Worm (Caenorhabditis elegans) whole organism, midembryonic: ENCODE measurements around the gene cdh-12.
A peak's percentile ranks its signal among the peaks of the same experiment; 100 is the strongest.

Experiments
- T22C8.4 ChIP-seq: fragments of 200-800 bp; sonication (Bioruptor generic); IDR thresholded peaks from 2 replicates; pipeline ENCODE4 v1.3.6; 2022; ENCODE audit warnings: missing genetic modification characterization, missing compliant biosample characterization
- cog-1 ChIP-seq: sonication (generic microtip); optimal IDR thresholded peaks from 2 replicates; lab custom pipeline; 2016; ENCODE audit warnings: missing genetic modification characterization, missing compliant biosample characterization
- flt-1 ChIP-seq: fragments of 200-800 bp; sonication (Bioruptor generic); IDR thresholded peaks from 2 replicates; pipeline ENCODE4 v1.3.6; 2022; ENCODE audit warnings: missing genetic modification characterization, missing compliant biosample characterization
- klf-2 ChIP-seq: fragments of 200-800 bp; sonication (Bioruptor generic); conservative IDR thresholded peaks from 2 replicates; pipeline ENCODE4 v1.3.6; 2022; ENCODE audit warnings: missing genetic modification reagents, missing genetic modification characterization, missing compliant biosample characterization
- med-1 ChIP-seq: sonication (generic microtip); optimal IDR thresholded peaks from 2 replicates; lab custom pipeline; 2017; ENCODE audit warnings: missing genetic modification characterization, mild to moderate bottlenecking, missing compliant biosample characterization, antibody characterized with exemption, missing genetic modification reagents; ENCODE audit not compliant: insufficient read depth
- ref-1 ChIP-seq: fragments of 200-800 bp; sonication (Bioruptor generic); conservative IDR thresholded peaks from 2 replicates; pipeline ENCODE4 v1.3.6; 2022; ENCODE audit warnings: missing genetic modification reagents, missing genetic modification characterization, missing compliant biosample characterization
- tab-1 ChIP-seq: fragments of 200-800 bp; sonication (Bioruptor generic); IDR thresholded peaks from 2 replicates; pipeline ENCODE4 v1.3.6; 2022; ENCODE audit warnings: missing genetic modification characterization, missing compliant biosample characterization
- ztf-23 ChIP-seq: fragments of 200-800 bp; sonication (Bioruptor generic); IDR thresholded peaks from 2 replicates; pipeline ENCODE4 v1.3.6; 2022; ENCODE audit warnings: missing genetic modification reagents, missing genetic modification characterization, missing compliant biosample characterization
- ztf-29 ChIP-seq: fragments of 200-800 bp; sonication (Bioruptor generic); IDR thresholded peaks from 2 replicates; pipeline ENCODE4 v1.3.6; 2022; ENCODE audit warnings: missing genetic modification reagents, missing genetic modification characterization, missing compliant biosample characterization

cdh-12 gene

DNA sequence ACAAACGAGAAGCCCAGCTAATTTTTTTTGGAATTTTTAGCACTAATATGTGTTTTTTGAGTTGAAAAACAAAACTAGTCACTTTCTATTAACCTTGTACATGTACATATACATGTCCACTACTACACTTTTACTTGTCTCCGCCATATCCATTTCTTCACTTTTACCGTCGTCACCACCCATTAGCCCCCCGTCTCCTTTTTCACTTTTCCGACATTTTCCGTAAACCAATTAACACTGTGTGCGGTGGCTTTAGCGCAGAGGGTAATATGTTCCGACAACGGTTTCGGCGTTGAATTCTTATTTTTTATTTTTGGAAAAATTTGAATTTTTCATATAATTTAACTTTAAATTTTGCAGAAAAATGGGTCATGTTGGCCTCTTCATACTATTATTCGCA is at the start of gene cdh-12:
Gene cdh-12 (plus strand): TSS at position 365 of the 400 bp plus-strand sequence.
- TF ChIP-seq flt-1 (GFP tag; lab: Robert Waterston, UW) (no peak), ztf-29 (GFP tag; lab: Robert Waterston, UW) (no peak), klf-2 (GFP tag; lab: Robert Waterston, UW) (no peak), ztf-23 (GFP tag; lab: Robert Waterston, UW) (no peak), med-1 (GFP tag; lab: Kevin White, UChicago) (no peak), tab-1 (GFP tag; lab: Robert Waterston, UW) (no peak), ref-1 (GFP tag; lab: Robert Waterston, UW) (no peak), T22C8.4 (GFP tag; lab: Robert Waterston, UW) (no peak), cog-1 (tag; lab: Kevin White, UChicago) (no peak)

DNA sequence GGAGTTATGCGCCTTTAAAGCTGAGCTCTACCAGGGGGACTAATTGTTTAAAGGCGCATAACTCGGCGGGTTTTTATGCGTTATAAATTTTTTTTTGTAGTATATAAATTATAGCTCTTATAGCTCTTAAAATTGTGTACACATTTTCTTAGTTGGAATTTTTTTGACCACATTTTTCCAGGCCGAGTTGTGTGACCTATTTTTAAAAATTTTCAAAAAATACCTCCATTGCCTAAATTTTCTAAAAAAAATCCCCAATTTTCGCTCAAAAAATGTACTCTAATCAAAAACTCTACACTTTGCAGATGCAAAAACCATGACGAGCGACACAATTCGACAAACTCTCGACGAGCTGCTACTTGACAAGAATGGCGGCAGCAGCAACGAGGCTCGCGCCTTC is 48.9 kb upstream of the cdh-12 start, which contains the start of gene exc-6:
Gene exc-6 (plus strand): TSS at position 301 of the 400 bp plus-strand sequence.
- TF ChIP-seq ref-1 (GFP tag; lab: Robert Waterston, UW) (no peak), flt-1 (GFP tag; lab: Robert Waterston, UW) (no peak), tab-1 (GFP tag; lab: Robert Waterston, UW) (no peak), T22C8.4 (GFP tag; lab: Robert Waterston, UW) (no peak), med-1 (GFP tag; lab: Kevin White, UChicago) (no peak), cog-1 (tag; lab: Kevin White, UChicago) (no peak)

DNA sequence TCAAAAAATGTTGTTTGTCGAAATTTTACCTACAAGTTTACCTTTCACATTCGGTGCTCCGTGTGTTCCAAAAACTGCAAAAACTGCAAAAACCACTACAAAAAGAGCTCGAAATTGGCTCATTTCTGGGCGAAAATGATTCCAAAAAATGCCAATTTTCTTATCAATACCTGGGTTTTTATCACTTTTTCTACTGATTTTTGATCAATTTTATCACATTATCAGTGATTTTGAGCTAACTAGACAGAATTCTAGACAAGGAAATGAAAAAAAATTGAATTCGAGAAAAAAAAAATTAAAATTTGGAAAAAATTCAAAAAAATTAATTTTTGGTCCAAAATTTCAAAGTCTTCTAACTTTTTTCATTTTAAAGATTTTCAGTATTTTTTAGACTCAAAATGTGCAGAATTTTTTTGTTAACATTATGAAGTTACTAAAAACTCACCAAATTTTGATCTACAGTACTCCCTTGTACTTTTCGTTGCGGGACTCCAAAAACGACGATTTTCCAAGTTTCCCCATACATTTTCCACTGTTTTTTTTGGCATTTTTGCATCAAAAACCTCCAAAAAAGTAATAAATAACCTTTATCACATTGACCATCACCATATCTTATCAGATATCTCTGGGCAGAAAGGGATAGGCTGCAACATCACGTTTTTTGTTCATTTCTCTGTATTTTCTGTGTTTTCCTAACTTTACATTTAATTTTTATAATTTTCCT is 35.9 kb upstream of the cdh-12 start, which contains the start of the genes F58B6.1 and acsd-1:
Gene F58B6.1 (minus strand): TSS at position 133 of the 724 bp plus-strand sequence.
Gene acsd-1 (plus strand): TSS at position 674 of the 724 bp plus-strand sequence.
- no peak for TF ChIP-seq ref-1 (GFP tag; lab: Robert Waterston, UW)
- TF ChIP-seq ztf-23 (GFP tag; lab: Robert Waterston, UW) = no peak
- TF ChIP-seq ztf-29 (GFP tag; lab: Robert Waterston, UW) = no peak

DNA sequence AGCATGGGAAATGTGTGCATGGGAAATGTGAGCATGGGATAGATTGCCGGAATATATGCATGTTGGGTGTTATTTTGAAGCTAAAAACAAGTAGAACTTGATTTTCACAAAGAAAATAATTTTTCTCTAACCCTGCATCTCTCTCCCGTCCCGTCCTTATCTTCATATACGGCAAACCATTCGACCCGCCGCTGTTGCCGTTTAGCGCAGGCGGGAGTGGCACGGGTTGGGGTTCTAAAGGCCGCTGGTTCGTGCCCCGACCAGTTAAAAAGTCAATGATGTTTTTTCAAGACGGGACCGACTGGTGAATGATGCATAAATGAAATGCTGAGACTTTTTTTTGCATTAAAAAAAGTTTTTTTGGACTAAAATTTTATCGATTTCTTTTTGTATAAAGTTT is 29.6 kb upstream of the cdh-12 start:
- TF ChIP-seq cog-1 (tag; lab: Kevin White, UChicago) (peak; percentile 6), klf-2 (GFP tag; lab: Robert Waterston, UW) (0 out of 2 replicates have a peak, but pooled peaks have one; percentile 53), ztf-29 (GFP tag; lab: Robert Waterston, UW) (peak; percentile 65; the same call in 1 of the 2 replicates), ref-1 (GFP tag; lab: Robert Waterston, UW) (0 out of 2 replicates have a peak, but pooled peaks have one; percentile 63), med-1 (GFP tag; lab: Kevin White, UChicago) (no peak), flt-1 (GFP tag; lab: Robert Waterston, UW) (peak; percentile 85), tab-1 (GFP tag; lab: Robert Waterston, UW) (peak; percentile 81; the same call in 1 of the 2 replicates), ztf-23 (GFP tag; lab: Robert Waterston, UW) (peak; percentile 87), T22C8.4 (GFP tag; lab: Robert Waterston, UW) (0 out of 2 replicates have a peak, but pooled peaks have one; percentile 20)

DNA sequence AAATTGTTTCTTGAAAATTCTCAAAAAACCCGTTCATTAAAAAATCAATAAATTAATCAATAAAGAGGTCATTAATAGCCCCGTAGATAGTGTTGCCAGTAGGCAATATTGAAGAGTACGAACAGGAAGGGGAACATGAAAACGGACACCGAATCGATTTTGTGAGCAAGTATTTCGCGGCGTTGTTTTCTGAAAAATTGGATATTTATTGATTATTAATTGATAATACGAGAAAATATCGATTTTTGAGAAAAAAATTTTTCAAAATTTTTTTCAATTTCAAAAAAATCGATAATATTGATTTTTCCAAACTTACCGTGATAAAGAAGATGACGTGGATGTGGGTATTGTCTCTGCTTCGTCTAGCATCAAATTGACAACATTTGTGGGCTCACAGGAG is 26.4 kb upstream of the cdh-12 start:
- TF ChIP-seq cog-1 (tag; lab: Kevin White, UChicago) (no peak), T22C8.4 (GFP tag; lab: Robert Waterston, UW) (peak; percentile 50; the same call in 1 of the 2 replicates)

DNA sequence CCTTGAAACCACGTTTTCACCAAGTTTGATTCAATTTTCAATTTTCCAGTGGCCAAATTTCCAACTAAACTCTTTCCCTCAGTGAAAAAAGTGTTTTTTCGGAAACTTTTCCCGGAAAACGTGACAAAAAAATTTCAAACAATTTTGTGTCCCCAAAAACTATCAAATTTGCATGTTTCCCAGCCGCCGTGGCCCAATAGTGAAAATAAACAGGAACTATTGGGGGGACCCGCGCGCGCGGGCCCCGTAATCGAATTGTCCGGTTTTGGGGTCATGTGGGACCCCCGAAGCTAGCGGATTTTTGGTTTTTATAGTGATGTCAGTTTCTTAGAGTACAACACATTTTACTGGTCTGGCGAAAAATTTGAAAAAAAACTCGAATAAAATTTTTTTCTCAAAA is 20.3 kb upstream of the cdh-12 start:
- no peak for TF ChIP-seq ztf-29 (GFP tag; lab: Robert Waterston, UW)
- no peak for TF ChIP-seq med-1 (GFP tag; lab: Kevin White, UChicago)
- no peak for TF ChIP-seq flt-1 (GFP tag; lab: Robert Waterston, UW)
- no peak for TF ChIP-seq klf-2 (GFP tag; lab: Robert Waterston, UW)
- TF ChIP-seq tab-1 (GFP tag; lab: Robert Waterston, UW) = no peak
- TF ChIP-seq ztf-23 (GFP tag; lab: Robert Waterston, UW) = no peak
- TF ChIP-seq cog-1 (tag; lab: Kevin White, UChicago) = no peak
- no peak for TF ChIP-seq ref-1 (GFP tag; lab: Robert Waterston, UW)
- no peak for TF ChIP-seq T22C8.4 (GFP tag; lab: Robert Waterston, UW)

DNA sequence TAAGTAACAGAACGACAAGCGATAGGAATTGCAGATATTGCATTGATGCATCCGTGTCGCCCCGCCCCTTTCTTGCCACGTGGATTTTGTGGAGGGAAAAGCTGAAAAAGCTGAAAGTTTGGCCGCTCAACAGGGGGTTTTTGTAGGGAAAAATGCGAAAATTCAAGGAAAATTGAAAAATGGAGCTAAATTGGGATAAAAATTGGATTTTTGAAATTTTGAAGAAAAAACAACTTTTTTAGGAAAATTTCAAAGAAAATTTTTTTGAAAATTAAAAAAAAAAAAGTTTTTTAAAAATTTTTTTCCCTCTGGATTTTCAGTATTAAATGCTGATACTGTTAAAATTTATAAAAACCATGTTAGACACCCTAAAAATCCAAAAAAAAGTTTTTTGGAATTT is 15.9 kb upstream of the cdh-12 start, which contains the start of gene lgc-46:
Gene lgc-46 (minus strand): TSS at position 101 of the 400 bp plus-strand sequence.
- no peak for TF ChIP-seq cog-1 (tag; lab: Kevin White, UChicago)

DNA sequence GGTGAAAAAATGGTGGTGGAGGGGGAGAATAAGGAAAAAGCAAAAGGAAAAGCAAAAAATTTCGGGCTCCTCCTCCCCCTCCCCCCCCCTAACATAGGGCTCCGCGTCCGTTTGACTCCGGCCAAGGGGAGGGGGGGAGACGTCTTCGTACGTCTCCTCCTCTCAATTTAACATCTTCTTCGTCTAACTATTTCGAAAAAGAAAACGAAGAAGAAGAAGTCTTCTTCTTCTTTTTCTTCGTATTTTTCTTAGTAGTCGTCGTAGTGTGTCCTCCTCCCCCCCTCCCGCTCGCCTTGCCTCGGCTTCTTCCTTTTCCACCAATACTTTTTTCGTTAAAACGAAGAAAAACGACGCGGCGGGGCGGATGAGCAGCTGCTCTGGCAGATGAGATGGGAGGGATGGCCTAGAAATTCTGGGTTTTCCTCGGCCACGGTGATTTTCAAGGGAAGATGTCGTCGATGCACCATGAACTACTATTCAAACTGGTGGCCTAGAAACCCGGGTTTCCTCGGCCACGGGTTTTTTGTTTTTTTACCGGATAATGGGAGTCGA is 14.9 kb upstream of the cdh-12 start:
- TF ChIP-seq cog-1 (tag; lab: Kevin White, UChicago) (no peak), med-1 (GFP tag; lab: Kevin White, UChicago) (no peak), klf-2 (GFP tag; lab: Robert Waterston, UW) (no peak), ztf-23 (GFP tag; lab: Robert Waterston, UW) (no peak), ztf-29 (GFP tag; lab: Robert Waterston, UW) (no peak), T22C8.4 (GFP tag; lab: Robert Waterston, UW) (no peak), tab-1 (GFP tag; lab: Robert Waterston, UW) (no peak), flt-1 (GFP tag; lab: Robert Waterston, UW) (no peak), ref-1 (GFP tag; lab: Robert Waterston, UW) (no peak)

DNA sequence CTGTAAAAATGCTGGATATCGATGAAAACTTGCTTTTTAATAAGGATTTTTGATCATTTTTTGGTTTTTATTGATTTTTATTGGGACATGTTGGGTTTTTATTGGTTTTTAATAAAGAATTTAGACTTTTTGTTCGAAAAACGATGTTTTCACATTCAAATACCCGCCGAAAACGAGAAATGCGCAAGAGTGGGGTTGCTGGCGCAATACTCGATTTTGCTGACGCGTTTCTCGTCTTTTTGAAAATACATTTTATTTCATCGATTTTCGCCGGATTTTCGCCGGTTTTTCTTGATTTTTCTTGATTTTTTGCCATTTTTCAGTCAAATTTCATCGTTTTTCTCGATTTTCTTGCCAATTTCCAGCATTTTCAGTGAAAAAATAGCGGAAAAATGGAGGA is 9.0 kb upstream of the cdh-12 start, which contains the start of gene smr-1:
Gene smr-1 (plus strand): TSS at position 375 of the 400 bp plus-strand sequence.
- TF ChIP-seq flt-1 (GFP tag; lab: Robert Waterston, UW) = 0 out of 2 replicates have a peak, but pooled peaks have one; percentile 51
- TF ChIP-seq med-1 (GFP tag; lab: Kevin White, UChicago) = peak; percentile 35
- TF ChIP-seq ref-1 (GFP tag; lab: Robert Waterston, UW) = no peak
- TF ChIP-seq klf-2 (GFP tag; lab: Robert Waterston, UW) = 0 out of 2 replicates have a peak, but pooled peaks have one; percentile 53
- TF ChIP-seq T22C8.4 (GFP tag; lab: Robert Waterston, UW) = peak; percentile 40; the same call in 1 of the 2 replicates
- TF ChIP-seq cog-1 (tag; lab: Kevin White, UChicago) = no peak
- peak; percentile 40; the same call in 1 of the 2 replicates for TF ChIP-seq tab-1 (GFP tag; lab: Robert Waterston, UW)
- TF ChIP-seq ztf-29 (GFP tag; lab: Robert Waterston, UW) = no peak
- TF ChIP-seq ztf-23 (GFP tag; lab: Robert Waterston, UW) = peak; percentile 78
